Worm (Caenorhabditis elegans): Measurements from ENCODE around the gene hda-5.

DNA sequence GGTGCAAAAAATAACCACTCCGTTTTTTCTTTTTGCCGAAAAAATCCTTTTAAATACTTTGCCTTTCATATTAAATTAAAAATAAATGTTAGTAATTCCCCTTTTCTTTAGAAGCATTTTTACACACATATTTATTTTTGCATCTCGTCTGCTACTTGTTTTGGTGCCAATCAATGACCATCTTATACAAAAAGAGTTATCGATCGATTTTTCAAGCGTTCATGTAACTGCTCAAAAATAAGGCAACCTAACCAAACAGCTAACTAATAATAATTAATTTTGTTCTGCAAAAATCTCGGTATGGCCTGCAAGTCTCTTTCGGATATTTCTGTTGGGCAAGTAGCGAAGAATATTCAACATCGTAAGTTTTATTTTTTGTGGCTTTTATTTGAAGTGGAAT lies 32.4 kb upstream of the hda-5 start, which contains the start of gene F44E5.2:
- TF ChIP-seq nhr-237 (tag; optimal IDR thresholded peaks at IDR 0.05): no peak
- TF ChIP-seq blmp-1 (tag; optimal IDR thresholded peaks at IDR 0.05): no peak
- TF ChIP-seq ces-1 (GFP tag; optimal IDR thresholded peaks at IDR 0.05): no peak
- no peak for TF ChIP-seq snpc-4 (tag; optimal IDR thresholded peaks at IDR 0.05)
- TF ChIP-seq lin-39 (tag; optimal IDR thresholded peaks at IDR 0.05): no peak
- no peak for TF ChIP-seq elt-3 (tag; optimal IDR thresholded peaks at IDR 0.05)
- no peak for TF ChIP-seq lin-15B (tag; optimal IDR thresholded peaks at IDR 0.05)
- TF ChIP-seq nhr-12 (tag; optimal IDR thresholded peaks at IDR 0.05): no peak
- TF ChIP-seq sptf-1 (tag; optimal IDR thresholded peaks at IDR 0.05): no peak
- no peak for TF ChIP-seq lin-13 (GFP tag; optimal IDR thresholded peaks at IDR 0.05)
- no peak for TF ChIP-seq ceh-82 (tag; optimal IDR thresholded peaks at IDR 0.05)
- no peak for TF ChIP-seq unc-62 (GFP tag; optimal IDR thresholded peaks at IDR 0.05)
- TF ChIP-seq isw-1 (GFP tag; IDR thresholded peaks at IDR 0.05): no peak

All from whole organism, L1 larva.